Fruit fly (Drosophila melanogaster) Kc167 (cell line): Measurements from ENCODE around the gene ND-49.

Experiments
- Myc ChIP-seq: fragments of >200 bp; optimal IDR thresholded peaks from 2 replicates; lab custom pipeline; 2017; ENCODE audit warnings: missing external identifiers
- Sin3A ChIP-seq: fragments of >200 bp; optimal IDR thresholded peaks from 2 replicates; lab custom pipeline; 2018; ENCODE audit warnings: missing external identifiers
- h ChIP-seq: fragments of >200 bp; optimal IDR thresholded peaks from 3 replicates; lab custom pipeline; 2018; ENCODE audit warnings: missing external identifiers
- insv ChIP-seq: fragments of >200 bp; optimal IDR thresholded peaks from 3 replicates; lab custom pipeline; 2018; ENCODE audit warnings: missing external identifiers
- psq ChIP-seq: fragments of >200 bp; optimal IDR thresholded peaks from 2 replicates; lab custom pipeline; 2017; ENCODE audit warnings: missing external identifiers
- ttk ChIP-seq: sonication (Bioruptor generic); optimal IDR thresholded peaks from 2 replicates; lab custom pipeline; 2017; ENCODE audit warnings: missing external identifiers

The ND-49 gene

dm6 chr4:571504-572268 lies at the start of gene ND-49, which contains the start of gene Ephrin:
TSS of gene ND-49 (minus strand) at chr4:571554.
TSS of gene Ephrin (plus strand) at chr4:571755.
- no peak for TF ChIP-seq h
- TF ChIP-seq Myc (lab: Kevin White, UChicago) = no peak
- TF ChIP-seq insv (lab: Kevin White, UChicago) = no peak
- no peak for TF ChIP-seq psq
- no peak for TF ChIP-seq Sin3A (lab: Kevin White, UChicago)
- no peak for TF ChIP-seq ttk (lab: Kevin White, UChicago)

dm6 chr4:610398-611319 lies 39.3 kb upstream of the ND-49 start, which contains the start of gene Eph:
TSS of gene Eph (plus strand) at chr4:610684.
- TF ChIP-seq Sin3A (lab: Kevin White, UChicago) (no peak), psq (no peak), insv (lab: Kevin White, UChicago) (no peak), ttk (lab: Kevin White, UChicago) (no peak), h (no peak)

dm6 chr4:607498-607897 lies 36.1 kb upstream of the ND-49 start, which contains the start of gene onecut:
TSS of gene onecut (minus strand) at chr4:607649.
- no peak for TF ChIP-seq insv (lab: Kevin White, UChicago)
- no peak for TF ChIP-seq h
- TF ChIP-seq psq = no peak
- TF ChIP-seq Myc (lab: Kevin White, UChicago) = no peak
- no peak for TF ChIP-seq ttk (lab: Kevin White, UChicago)
- no peak for TF ChIP-seq Sin3A (lab: Kevin White, UChicago)

dm6 chr4:588514-588913 lies 17.2 kb upstream of the ND-49 start:
- TF ChIP-seq Sin3A (lab: Kevin White, UChicago) (no peak), insv (lab: Kevin White, UChicago) (no peak)

- no peak for TF ChIP-seq psq
- no peak for TF ChIP-seq Sin3A (lab: Kevin White, UChicago)
- no peak for TF ChIP-seq ttk (lab: Kevin White, UChicago)
- no peak for TF ChIP-seq h
- TF ChIP-seq Myc (lab: Kevin White, UChicago) = no peak
- no peak for TF ChIP-seq insv (lab: Kevin White, UChicago)
These were observed 11.5 kb upstream of the ND-49 start, which contains the start of gene CG1909 for dm6 chr4:582836-583235. TSS of gene CG1909 (plus strand) at chr4:583108.

- no peak for TF ChIP-seq ttk (lab: Kevin White, UChicago)
These were observed 5.1 kb upstream of the ND-49 start for dm6 chr4:576439-576838.

dm6 chr4:570404-571302 lies 701 bp downstream of the ND-49 start:
- TF ChIP-seq Sin3A (lab: Kevin White, UChicago) (no peak), ttk (lab: Kevin White, UChicago) (no peak), h (no peak), Myc (lab: Kevin White, UChicago) (no peak), psq (no peak), insv (lab: Kevin White, UChicago) (no peak)

- no peak for TF ChIP-seq ttk (lab: Kevin White, UChicago)
- no peak for TF ChIP-seq Sin3A (lab: Kevin White, UChicago)
- TF ChIP-seq insv (lab: Kevin White, UChicago) = no peak
- TF ChIP-seq psq = no peak
- TF ChIP-seq h = no peak
- TF ChIP-seq Myc (lab: Kevin White, UChicago) = no peak
These were observed 4.1 kb downstream of the ND-49 start for dm6 chr4:567285-567684.

- no peak for TF ChIP-seq h
- TF ChIP-seq Sin3A (lab: Kevin White, UChicago) = no peak
- TF ChIP-seq insv (lab: Kevin White, UChicago) = no peak
- no peak for TF ChIP-seq psq
- no peak for TF ChIP-seq ttk (lab: Kevin White, UChicago)
- TF ChIP-seq Myc (lab: Kevin White, UChicago) = no peak
These were observed 12.9 kb downstream of the ND-49 start for dm6 chr4:558456-558855.

- TF ChIP-seq Sin3A (lab: Kevin White, UChicago) = no peak
- TF ChIP-seq psq = no peak
- no peak for TF ChIP-seq h
- TF ChIP-seq ttk (lab: Kevin White, UChicago) = no peak
- TF ChIP-seq Myc (lab: Kevin White, UChicago) = no peak
- TF ChIP-seq insv (lab: Kevin White, UChicago) = no peak
These were observed 13.5 kb downstream of the ND-49 start, which contains the start of gene Pur-alpha for dm6 chr4:557879-558202. TSS of gene Pur-alpha (plus strand) at chr4:558016.

- TF ChIP-seq psq (no peak), ttk (lab: Kevin White, UChicago) (no peak), Myc (lab: Kevin White, UChicago) (no peak), h (no peak), Sin3A (lab: Kevin White, UChicago) (no peak), insv (lab: Kevin White, UChicago) (no peak)
These were observed 14.1 kb downstream of the ND-49 start, which contains the start of gene Tdg for dm6 chr4:557095-557878. TSS of gene Tdg (minus strand) at chr4:557854.
